Worm (Caenorhabditis elegans): ENCODE measurements around the gene hlh-3.

Gene hlh-3

DNA sequence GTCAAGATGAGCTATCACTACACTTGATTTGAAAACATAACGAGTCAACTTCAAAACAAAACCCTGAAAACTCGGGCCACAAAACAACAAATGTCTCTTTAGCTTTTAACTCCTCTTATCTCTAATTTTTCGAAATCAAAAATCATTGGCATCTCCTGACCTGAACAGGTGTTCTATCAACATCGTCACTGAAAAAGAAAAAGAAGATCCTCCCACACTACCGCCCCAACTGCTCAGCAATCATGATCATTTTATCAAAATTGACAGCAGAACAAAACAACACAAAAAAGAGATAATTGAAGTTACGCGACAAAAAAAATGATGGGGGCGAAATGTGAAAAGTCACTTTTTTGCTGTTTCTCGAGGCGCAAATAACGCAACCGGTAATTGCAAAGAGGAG lies 8.1 kb upstream of the hlh-3 start:
- TF ChIP-seq ama-1 (optimal IDR thresholded peaks at IDR 0.05) (no peak), lim-6 (tag; optimal IDR thresholded peaks at IDR 0.05) (no peak), T23F11.4 (GFP tag; optimal IDR thresholded peaks at IDR 0.05) (no peak), pha-2 (tag; optimal IDR thresholded peaks at IDR 0.05) (no peak), fkh-10 (GFP tag; optimal IDR thresholded peaks at IDR 0.05) (no peak), mec-3 (tag; optimal IDR thresholded peaks at IDR 0.05; ENCODE audit: borderline replicate concordance) (no peak), pax-1 (tag; optimal IDR thresholded peaks at IDR 0.05) (no peak), hlh-30 (tag; optimal IDR thresholded peaks at IDR 0.05; ENCODE audit: insufficient read depth) (no peak), fax-1 (tag; optimal IDR thresholded peaks at IDR 0.05) (no peak), hlh-15 (tag; optimal IDR thresholded peaks at IDR 0.05) (no peak)

DNA sequence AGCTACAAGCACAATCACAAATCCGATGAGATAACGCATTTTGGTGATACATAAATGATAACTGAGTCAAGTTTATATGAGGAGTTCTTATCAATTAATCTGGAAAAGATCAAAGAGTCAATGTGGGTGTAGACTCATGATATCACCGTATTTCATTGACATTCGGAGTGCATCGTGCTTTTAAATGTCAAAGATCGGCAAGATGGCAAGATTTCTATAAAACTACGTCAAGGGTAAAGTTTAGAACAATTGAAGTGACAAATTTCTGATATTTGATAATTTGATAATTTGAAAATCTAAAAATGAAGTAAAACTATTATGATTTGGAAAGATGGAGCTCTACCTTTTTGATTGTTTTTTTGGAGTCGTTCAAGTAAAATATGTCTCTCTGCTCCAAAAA lies 3.3 kb upstream of the hlh-3 start, which contains the start of gene sysm-1:
TSS of gene sysm-1 (minus strand) at position 101 of the 400 bp plus-strand sequence.
- no peak for TF ChIP-seq pag-3 (tag; optimal IDR thresholded peaks at IDR 0.05; ENCODE audit: borderline replicate concordance)
- no peak for TF ChIP-seq mec-3 (tag; optimal IDR thresholded peaks at IDR 0.05; ENCODE audit: borderline replicate concordance)
- no peak for TF ChIP-seq unc-3 (GFP tag; conservative IDR thresholded peaks at IDR 0.05)
- no peak for TF ChIP-seq unc-3 (tag; optimal IDR thresholded peaks at IDR 0.05)
- TF ChIP-seq pros-1 (tag; optimal IDR thresholded peaks at IDR 0.05): no peak
- TF ChIP-seq syd-9 (tag; optimal IDR thresholded peaks at IDR 0.05): no peak
- TF ChIP-seq tbx-7 (tag; optimal IDR thresholded peaks at IDR 0.05): no peak
- TF ChIP-seq ama-1 (optimal IDR thresholded peaks at IDR 0.05): no peak
- no peak for TF ChIP-seq fax-1 (tag; optimal IDR thresholded peaks at IDR 0.05)
- no peak for TF ChIP-seq hlh-6 (tag; optimal IDR thresholded peaks at IDR 0.05)
- TF ChIP-seq K02D7.2 (tag; optimal IDR thresholded peaks at IDR 0.05): no peak
- TF ChIP-seq ztf-16 (tag; optimal IDR thresholded peaks at IDR 0.05): no peak
- no peak for TF ChIP-seq hlh-30 (tag; optimal IDR thresholded peaks at IDR 0.05; ENCODE audit: insufficient read depth)
- no peak for TF ChIP-seq ref-2 (tag; optimal IDR thresholded peaks at IDR 0.05)
- no peak for TF ChIP-seq K09A11.1 (tag; optimal IDR thresholded peaks at IDR 0.05; ENCODE audit: insufficient read depth)
- TF ChIP-seq madf-2 (tag; optimal IDR thresholded peaks at IDR 0.05): no peak
- TF ChIP-seq dmd-4 (tag; optimal IDR thresholded peaks at IDR 0.05; ENCODE audit: borderline replicate concordance): no peak
- TF ChIP-seq gmeb-2 (tag; optimal IDR thresholded peaks at IDR 0.05): no peak
- no peak for TF ChIP-seq npax-4 (tag; optimal IDR thresholded peaks at IDR 0.05)
- TF ChIP-seq eyg-1 (tag; optimal IDR thresholded peaks at IDR 0.05): no peak
- TF ChIP-seq ceh-14 (tag; optimal IDR thresholded peaks at IDR 0.05): no peak

DNA sequence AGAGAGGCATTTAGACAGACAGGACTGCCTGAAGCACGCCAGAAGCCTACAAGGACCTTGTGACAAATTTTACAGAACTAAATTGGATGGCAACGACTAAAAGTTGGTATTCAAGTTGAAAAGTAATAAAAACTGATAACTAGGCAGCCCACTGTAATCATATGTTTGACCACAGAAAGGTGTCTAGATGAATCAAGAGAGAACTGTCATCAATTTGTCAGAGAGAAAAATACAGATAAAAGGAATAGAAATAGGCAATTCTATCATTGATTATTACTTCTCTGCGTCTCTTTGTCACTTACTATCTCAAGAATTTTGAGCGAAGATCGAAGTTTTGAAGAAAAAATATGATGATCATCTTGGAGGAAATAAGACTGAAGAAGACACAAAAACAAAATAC lies 6.5 kb downstream of the hlh-3 start:
- peak; percentile 42 for TF ChIP-seq elt-2 (tag; optimal IDR thresholded peaks at IDR 0.05)
- no peak for TF ChIP-seq ahr-1 (tag; optimal IDR thresholded peaks at IDR 0.05)

DNA sequence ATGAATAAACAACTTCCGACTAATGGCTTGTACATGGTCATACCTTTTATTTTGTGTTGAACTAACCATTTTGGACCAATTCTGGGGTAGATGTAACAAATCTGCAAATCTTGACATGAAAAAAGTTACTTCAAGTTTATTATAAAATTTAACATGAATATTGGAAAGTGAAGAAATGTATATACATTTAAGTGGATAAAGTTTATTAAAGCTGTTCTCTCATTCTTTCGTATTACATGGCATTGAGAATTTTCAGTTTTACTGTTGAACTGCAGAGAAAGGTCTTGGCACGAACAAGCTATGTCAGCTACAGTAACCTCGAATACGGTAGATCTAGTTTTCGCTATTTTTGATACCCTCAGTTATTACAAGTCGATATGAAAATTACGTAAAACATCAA lies 7.2 kb downstream of the hlh-3 start, which contains the start of gene C07H4.1:
TSS of gene C07H4.1 (minus strand) at position 101 of the 400 bp plus-strand sequence.
- TF ChIP-seq sdc-2 (tag; optimal IDR thresholded peaks at IDR 0.05): no peak
- no peak for TF ChIP-seq mec-3 (tag; optimal IDR thresholded peaks at IDR 0.05; ENCODE audit: borderline replicate concordance)
- TF ChIP-seq ztf-16 (tag; optimal IDR thresholded peaks at IDR 0.05): no peak
- no peak for TF ChIP-seq sox-4 (tag; optimal IDR thresholded peaks at IDR 0.05)
- TF ChIP-seq tbx-2 (tag; optimal IDR thresholded peaks at IDR 0.05): no peak

DNA sequence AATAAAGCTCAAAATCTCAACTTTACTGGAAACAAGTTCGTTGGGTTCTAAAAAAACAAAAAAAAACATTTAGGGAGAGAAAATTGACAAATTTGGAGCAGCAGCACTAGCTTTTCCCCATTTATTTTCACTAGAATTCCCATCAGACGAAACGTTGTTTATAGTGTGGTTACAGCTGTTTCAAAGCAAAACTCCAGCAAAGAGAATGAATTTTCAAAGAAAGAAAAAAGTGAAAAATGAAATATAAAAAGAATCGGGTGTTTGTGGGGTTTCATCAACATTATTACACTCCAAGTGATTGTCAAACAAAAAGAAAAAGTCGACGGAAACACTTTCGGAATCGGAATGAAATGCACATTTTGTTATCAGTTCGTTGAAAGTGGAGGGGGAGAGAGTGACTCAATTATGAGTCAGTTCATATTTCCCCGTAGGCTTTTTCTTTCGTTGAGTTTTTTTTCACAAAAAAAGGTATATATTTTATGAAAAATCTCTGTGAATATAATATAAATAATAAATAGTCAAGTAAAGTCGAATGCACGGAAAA lies 7.9 kb downstream of the hlh-3 start:
- TF ChIP-seq ceh-34 (tag; optimal IDR thresholded peaks at IDR 0.05): no peak
- TF ChIP-seq nfya-1 (tag; optimal IDR thresholded peaks at IDR 0.05): no peak
- TF ChIP-seq ceh-22 (tag; optimal IDR thresholded peaks at IDR 0.05): no peak
- no peak for TF ChIP-seq ceh-2 (tag; optimal IDR thresholded peaks at IDR 0.05)
- TF ChIP-seq eyg-1 (tag; optimal IDR thresholded peaks at IDR 0.05): no peak
- no peak for TF ChIP-seq pqm-1 (tag; optimal IDR thresholded peaks at IDR 0.05)
- TF ChIP-seq pax-1 (tag; optimal IDR thresholded peaks at IDR 0.05): no peak
